Fruit fly (Drosophila melanogaster) whole organism: ENCODE data around the gene BckdhA.

Source experiments
- CG8478 ChIP-seq: fragments of >200 bp; optimal IDR thresholded peaks from 2 replicates; lab custom pipeline; 2018; ENCODE audit warnings: inconsistent platforms
- Dll ChIP-seq: fragments of >200 bp; optimal IDR thresholded peaks from 2 replicates; lab custom pipeline; 2017
- EcR ChIP-seq, 2 experiments: fragments of >200 bp; optimal IDR thresholded peaks; 2 replicates each; lab custom pipeline; 2017; ENCODE audit warnings: missing biosample characterization in 2 of 2, missing genetic modification characterization in 2 of 2, missing genetic modification reagents in 2 of 2
- pan ChIP-seq: fragments of >200 bp; optimal IDR thresholded peaks from 2 replicates; lab custom pipeline; 2017
- psq ChIP-seq: fragments of >200 bp; optimal IDR thresholded peaks from 2 replicates; lab custom pipeline; 2017
- usp ChIP-seq: fragments of >200 bp; optimal IDR thresholded peaks from 2 replicates; lab custom pipeline; 2017; ENCODE audit warnings: missing biosample characterization, missing genetic modification characterization, mixed read lengths

Gene BckdhA

dm6 chr3R:9555334-9555974 is at the start of gene BckdhA, which contains the start of gene CG9386:
Gene BckdhA (plus strand): TSS chr3R:9555785.
Gene CG9386 (minus strand): TSS chr3R:9555408.
- TF ChIP-seq psq (lab: Kevin White, UChicago), result no peak
- no peak for TF ChIP-seq CG8478
- TF ChIP-seq Dll (lab: Kevin White, UChicago), result no peak
- TF ChIP-seq usp (GFP tag; lab: Kevin White, UChicago), result no peak
- no peak for TF ChIP-seq pan (lab: Kevin White, UChicago)
- no peak for TF ChIP-seq EcR (GFP tag; optimal IDR thresholded peaks at IDR 0.05; lab: Kevin White, UChicago)

DNA sequence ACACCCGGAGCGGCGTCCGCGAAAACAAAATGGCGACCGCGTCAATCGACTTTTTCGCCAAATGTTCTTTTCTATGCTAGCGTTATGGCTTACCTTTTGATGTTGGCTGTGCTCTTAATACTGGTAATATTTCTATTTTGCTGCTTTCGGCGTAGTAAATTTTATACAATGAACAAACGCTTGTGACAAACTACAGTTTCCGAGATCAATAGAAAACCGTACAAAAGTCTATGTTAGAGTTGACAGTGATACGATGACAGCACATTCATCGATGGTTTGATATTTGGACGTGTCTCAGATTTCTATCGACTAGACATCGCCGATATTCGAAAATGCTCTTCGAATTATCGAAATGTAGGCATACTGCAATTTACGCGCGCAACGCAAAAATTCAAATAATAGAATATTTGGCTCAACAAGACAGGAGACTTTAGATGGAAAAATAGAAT is 45.5 kb upstream of the BckdhA start, which contains the start of gene rump:
rump (minus strand) TSS at position 255 of the 449 bp plus-strand sequence.
- TF ChIP-seq pan (lab: Kevin White, UChicago), result no peak
- no peak for TF ChIP-seq psq (lab: Kevin White, UChicago)
- TF ChIP-seq EcR (GFP tag; optimal IDR thresholded peaks at IDR 0.05; lab: Kevin White, UChicago), result no peak
- TF ChIP-seq CG8478, result no peak
- TF ChIP-seq Dll (lab: Kevin White, UChicago), result no peak
- TF ChIP-seq usp (GFP tag; lab: Kevin White, UChicago), result no peak

dm6 chr3R:9512193-9513051 is 43.2 kb upstream of the BckdhA start:
- TF ChIP-seq Dll (lab: Kevin White, UChicago) (peak; percentile 61), usp (GFP tag; lab: Kevin White, UChicago) (no peak), CG8478 (no peak), EcR (GFP tag; optimal IDR thresholded peaks at IDR 0.05; lab: Kevin White, UChicago) (peak in 1 of 2 experiments; percentile 12), psq (lab: Kevin White, UChicago) (no peak)

DNA sequence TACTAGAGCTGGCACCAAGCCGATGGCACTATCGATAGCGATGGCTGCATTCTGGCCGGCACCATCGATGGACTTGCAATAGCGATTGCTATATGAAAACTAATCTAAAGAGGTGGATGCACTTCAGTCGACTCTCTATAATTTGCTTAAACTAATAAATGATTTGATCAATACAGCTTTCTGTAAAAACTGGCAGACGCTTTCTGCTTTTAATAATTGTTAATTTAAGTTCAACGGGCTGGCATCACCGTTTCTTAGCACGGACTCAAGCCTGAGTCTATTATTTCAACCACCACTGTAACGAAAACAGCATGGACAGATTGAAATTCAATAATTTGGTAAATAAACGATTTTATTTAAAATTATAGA is 42.5 kb upstream of the BckdhA start, which contains the start of the genes Ras85D and Rlb1:
Ras85D (minus strand) TSS at position 16 of the 369 bp plus-strand sequence.
Rlb1 (plus strand) TSS at position 276 of the 369 bp plus-strand sequence.
- TF ChIP-seq EcR (GFP tag; optimal IDR thresholded peaks at IDR 0.05; lab: Kevin White, UChicago) (no peak), pan (lab: Kevin White, UChicago) (no peak), usp (GFP tag; lab: Kevin White, UChicago) (no peak), Dll (lab: Kevin White, UChicago) (no peak), CG8478 (no peak), psq (lab: Kevin White, UChicago) (no peak)

dm6 chr3R:9515860-9516344 is 39.7 kb upstream of the BckdhA start, which contains the start of the genes mRpL47, CG8176 and Kdm3:
Gene mRpL47 (minus strand): TSS chr3R:9515908.
Gene CG8176 (plus strand): TSS chr3R:9516007.
Gene Kdm3 (plus strand): TSS chr3R:9516007.
- TF ChIP-seq EcR (GFP tag; optimal IDR thresholded peaks at IDR 0.05; lab: Kevin White, UChicago) (no peak), pan (lab: Kevin White, UChicago) (no peak), usp (GFP tag; lab: Kevin White, UChicago) (no peak), CG8478 (no peak), psq (lab: Kevin White, UChicago) (no peak), Dll (lab: Kevin White, UChicago) (no peak)

DNA sequence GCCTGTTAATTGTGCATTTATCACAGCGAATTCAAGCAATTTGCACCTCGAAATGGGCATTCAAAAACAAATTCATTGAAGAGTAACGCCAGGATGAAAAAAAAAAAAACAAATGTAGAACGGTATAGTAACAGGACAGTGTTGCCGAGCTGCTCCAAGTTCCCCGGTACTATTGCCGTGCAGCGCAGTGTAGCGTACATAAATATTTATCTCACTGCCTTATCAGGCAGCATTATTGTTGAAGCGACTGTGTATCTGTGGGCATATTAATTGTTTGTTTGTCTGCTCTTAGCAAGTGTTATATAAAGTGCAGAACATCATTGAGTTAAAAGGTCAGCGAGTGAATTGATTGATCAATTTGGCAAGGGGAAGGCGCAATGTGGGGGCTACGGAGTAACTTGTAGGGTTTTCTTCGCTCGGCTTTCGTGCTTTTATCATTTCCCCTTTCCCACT is 39.2 kb upstream of the BckdhA start:
- TF ChIP-seq CG8478, result no peak
- no peak for TF ChIP-seq usp (GFP tag; lab: Kevin White, UChicago)
- TF ChIP-seq Dll (lab: Kevin White, UChicago), result no peak
- no peak for TF ChIP-seq pan (lab: Kevin White, UChicago)
- TF ChIP-seq EcR (GFP tag; optimal IDR thresholded peaks at IDR 0.05; lab: Kevin White, UChicago), result no peak
- TF ChIP-seq psq (lab: Kevin White, UChicago), result no peak

DNA sequence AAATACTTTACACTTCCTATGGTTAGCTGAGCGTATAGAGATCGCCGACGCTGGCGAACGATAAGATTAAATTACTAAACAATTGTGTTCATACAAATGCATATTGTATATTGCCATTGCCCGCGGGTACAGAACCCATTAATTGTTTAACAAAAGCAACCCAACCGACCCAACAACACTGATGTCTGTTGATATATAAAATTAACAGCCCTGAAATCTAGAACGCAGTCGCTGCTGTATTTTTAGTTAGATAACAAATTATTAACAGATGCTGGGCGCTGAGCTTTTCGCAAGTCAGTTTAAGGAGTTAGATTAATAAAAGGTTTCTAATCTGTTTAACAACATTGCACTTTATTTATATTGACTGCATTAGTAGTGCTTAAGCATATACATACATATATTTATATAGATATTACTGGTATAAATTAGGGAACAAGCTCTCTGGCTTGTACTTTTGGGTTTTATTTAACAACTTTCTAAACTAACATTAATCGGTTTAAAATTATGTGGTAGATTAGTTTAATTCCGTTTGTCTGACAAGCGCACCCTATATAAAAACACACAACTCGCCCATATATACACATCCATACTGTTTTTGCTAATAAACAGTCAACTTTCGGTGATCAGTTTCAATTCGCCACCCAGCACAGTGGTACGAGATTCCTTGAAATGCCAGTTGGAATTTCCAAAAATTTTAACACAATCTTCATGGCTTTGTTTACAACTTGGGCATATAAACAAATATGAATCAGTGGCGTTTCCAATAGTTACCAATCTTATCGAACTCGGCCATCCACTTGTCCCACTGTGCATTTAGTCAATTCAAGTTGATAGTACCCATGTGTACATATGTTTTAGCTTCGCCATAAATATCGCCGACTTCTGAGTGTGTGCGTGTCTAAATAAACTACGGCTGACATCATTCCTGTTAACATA is 27.4 kb upstream of the BckdhA start:
- TF ChIP-seq EcR (GFP tag; optimal IDR thresholded peaks at IDR 0.05; lab: Kevin White, UChicago) (no peak), CG8478 (no peak), Dll (lab: Kevin White, UChicago) (no peak), pan (lab: Kevin White, UChicago) (no peak), psq (lab: Kevin White, UChicago) (no peak), usp (GFP tag; lab: Kevin White, UChicago) (no peak)

DNA sequence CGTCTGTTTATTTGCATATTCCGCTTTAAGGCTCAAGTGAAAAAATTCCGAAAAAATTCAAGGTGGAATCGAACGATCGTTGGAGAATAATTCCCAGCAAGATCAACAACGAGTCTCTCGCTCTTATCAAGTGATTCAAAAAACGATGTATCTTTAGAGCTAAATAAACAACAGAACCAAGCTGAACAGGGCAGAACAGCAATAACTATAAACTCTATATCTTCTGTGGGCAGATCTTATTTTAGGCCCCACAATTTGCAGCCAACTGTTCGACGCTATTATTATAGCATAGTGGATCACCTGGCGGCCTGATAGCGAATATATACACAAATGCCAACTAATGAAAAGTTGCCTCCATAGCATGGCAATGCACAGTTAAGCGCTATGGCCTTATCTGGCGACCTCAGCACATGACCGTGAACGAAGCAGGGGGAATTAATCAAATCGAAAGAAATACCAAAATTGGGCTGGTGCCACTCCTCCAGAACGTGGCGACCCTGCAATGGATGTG is 26.1 kb upstream of the BckdhA start:
- TF ChIP-seq EcR (GFP tag; optimal IDR thresholded peaks at IDR 0.05; lab: Kevin White, UChicago), result no peak

dm6 chr3R:9529913-9530312 is 25.7 kb upstream of the BckdhA start:
- no peak for TF ChIP-seq pan (lab: Kevin White, UChicago)
- no peak for TF ChIP-seq usp (GFP tag; lab: Kevin White, UChicago)
- TF ChIP-seq CG8478, result no peak
- no peak for TF ChIP-seq psq (lab: Kevin White, UChicago)
- TF ChIP-seq EcR (GFP tag; optimal IDR thresholded peaks at IDR 0.05; lab: Kevin White, UChicago), result no peak
- no peak for TF ChIP-seq Dll (lab: Kevin White, UChicago)
